Fruit fly (Drosophila melanogaster) whole organism, adult: ENCODE data around the gene Cp7Fb.

Experiments used
- CG11617 ChIP-seq: fragments of 200-800 bp; sonication (Bioruptor generic); optimal IDR thresholded peaks from 2 replicates; lab custom pipeline; 2017; ENCODE audit warnings: mild to moderate bottlenecking, missing biosample characterization, missing genetic modification reagents, missing genetic modification characterization
- CG12768 ChIP-seq: fragments of 200-800 bp; sonication (Bioruptor generic); optimal IDR thresholded peaks from 2 replicates; lab custom pipeline; 2017; ENCODE audit warnings: missing biosample characterization, missing genetic modification characterization, mild to moderate bottlenecking, moderate library complexity, missing genetic modification reagents
- CG14711 ChIP-seq: fragments of 200-800 bp; sonication (Bioruptor generic); optimal IDR thresholded peaks from 2 replicates; lab custom pipeline; 2018; ENCODE audit warnings: missing biosample characterization, mild to moderate bottlenecking, missing genetic modification characterization, moderate library complexity
- CG33017 ChIP-seq: fragments of 200-800 bp; sonication (Bioruptor generic); optimal IDR thresholded peaks from 2 replicates; lab custom pipeline; 2018; ENCODE audit warnings: missing biosample characterization, mild to moderate bottlenecking, missing genetic modification characterization, moderate library complexity
- Crg-1 ChIP-seq: fragments of 200-800 bp; sonication (Bioruptor generic); optimal IDR thresholded peaks from 2 replicates; lab custom pipeline; 2016; ENCODE audit warnings: missing biosample characterization, missing genetic modification characterization
- cic ChIP-seq: fragments of 200-800 bp; sonication (Bioruptor generic); optimal IDR thresholded peaks from 2 replicates; lab custom pipeline; 2017; ENCODE audit warnings: missing biosample characterization, mild to moderate bottlenecking, missing genetic modification characterization, moderate library complexity
- kay ChIP-seq: fragments of 200-800 bp; sonication (Bioruptor generic); peaks from one replicate; lab custom pipeline; 2016; ENCODE audit warnings: missing biosample characterization, missing genetic modification characterization, borderline replicate concordance
- pad ChIP-seq: fragments of 200-800 bp; sonication (Bioruptor generic); optimal IDR thresholded peaks from 3 replicates; lab custom pipeline; 2017; ENCODE audit warnings: missing biosample characterization, missing genetic modification characterization, mild to moderate bottlenecking, moderate library complexity, missing genetic modification reagents
- tj ChIP-seq: fragments of 200-800 bp; sonication (Bioruptor generic); optimal IDR thresholded peaks from 3 replicates; lab custom pipeline; 2017; ENCODE audit warnings: missing biosample characterization, mild to moderate bottlenecking, missing genetic modification characterization, moderate library complexity

dm6 chrX:8491452-8492046 lies 17.9 kb downstream of the Cp7Fb start:
- TF ChIP-seq Crg-1 (GFP tag; lab: Kevin White, UChicago) (no peak), CG11617 (GFP tag; lab: Kevin White, UChicago) (no peak), tj (GFP tag; lab: Kevin White, UChicago) (no peak), CG14711 (no peak), pad (GFP tag; lab: Kevin White, UChicago) (no peak), CG33017 (tag; lab: Kevin White, UChicago) (no peak), kay (GFP tag; lab: Kevin White, UChicago) (no peak), CG12768 (GFP tag; lab: Kevin White, UChicago) (no peak), cic (GFP tag; lab: Kevin White, UChicago) (no peak)
